Worm (Caenorhabditis elegans): ENCODE results near the gene ZK816.1.

The ZK816.1 gene

DNA sequence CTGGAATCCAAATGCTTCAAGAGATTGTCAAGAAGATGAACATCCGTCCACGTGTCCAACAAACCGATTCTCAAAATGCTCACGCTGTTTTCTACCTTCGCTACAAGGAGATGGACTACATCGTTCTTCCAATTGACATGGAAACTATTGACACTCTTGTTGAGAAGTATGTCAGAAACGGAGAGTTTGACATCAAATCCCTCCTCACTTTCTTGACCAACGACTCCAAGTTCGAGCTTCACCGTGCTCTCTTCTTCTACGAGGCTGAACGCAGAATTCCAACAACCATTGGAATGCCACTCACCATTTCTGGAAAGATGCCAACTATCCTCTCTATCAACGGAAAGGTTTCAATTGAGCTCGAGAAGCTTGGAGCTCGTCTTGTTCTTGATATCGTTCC, 54.3 kb downstream of the ZK816.1 start:
- TF ChIP-seq zfp-3 (GFP tag; conservative IDR thresholded peaks at IDR 0.05) = peak; percentile 72; the same call in 1 of the 2 replicates
- peak; percentile 37; the same call in 1 of the 2 replicates for TF ChIP-seq dmd-6 (GFP tag; IDR thresholded peaks at IDR 0.05)

- peak; percentile 43; the same call in 1 of the 2 replicates for TF ChIP-seq Y75B8A.6 (GFP tag; IDR thresholded peaks at IDR 0.05)
- TF ChIP-seq T20F7.1 (GFP tag; optimal IDR thresholded peaks at IDR 0.05) = peak; percentile 26
- no peak for TF ChIP-seq spr-3 (GFP tag; optimal IDR thresholded peaks at IDR 0.05)
- 0 out of 2 replicates have a peak, but pooled peaks have one; percentile 47 for TF ChIP-seq D1046.2 (GFP tag; IDR thresholded peaks at IDR 0.05)
- peak; percentile 33; the same call in 1 of the 2 replicates for TF ChIP-seq dmd-6 (GFP tag; IDR thresholded peaks at IDR 0.05)
Observed at ce11 chrX:3408717-3409303, 57.3 kb downstream of the ZK816.1 start.
